Worm (Caenorhabditis elegans): Measurements from ENCODE around the gene F28A12.3.

F28A12.3 gene

ce11 chrV:8606099-8606696, 35.0 kb downstream of the F28A12.3 start, which contains the start of gene vps-60 (continued):
- TF ChIP-seq R02D3.7 (tag; optimal IDR thresholded peaks at IDR 0.05), result no peak
- TF ChIP-seq hif-1 (tag; optimal IDR thresholded peaks at IDR 0.05), result peak; percentile 37 to 88
- peak; percentile 17 to 84 for TF ChIP-seq mdl-1 (tag; optimal IDR thresholded peaks at IDR 0.05)
- TF ChIP-seq madf-5 (GFP tag; IDR thresholded peaks at IDR 0.05), result no peak
- peak; percentile 86 for TF ChIP-seq ctbp-1 (GFP tag; IDR thresholded peaks at IDR 0.05)
- TF ChIP-seq saeg-2 (GFP tag; IDR thresholded peaks at IDR 0.05), result 0 out of 2 replicates have a peak, but pooled peaks have one; percentile 42
- TF ChIP-seq ztf-7 (tag; optimal IDR thresholded peaks at IDR 0.05), result peak; percentile 49
- TF ChIP-seq fos-1 (tag; optimal IDR thresholded peaks at IDR 0.05), result peak; percentile 22
- TF ChIP-seq Y75B8A.6 (GFP tag; IDR thresholded peaks at IDR 0.05), result no peak
- no peak for TF ChIP-seq dmd-9 (GFP tag; IDR thresholded peaks at IDR 0.05)
- TF ChIP-seq ces-1 (GFP tag; optimal IDR thresholded peaks at IDR 0.05), result peak; percentile 35
- peak; percentile 18 for TF ChIP-seq snpc-4 (tag; optimal IDR thresholded peaks at IDR 0.05)
- TF ChIP-seq mdt-29 (GFP tag; IDR thresholded peaks at IDR 0.05), result no peak
- peak; percentile 89 for TF ChIP-seq ceh-20 (GFP tag; IDR thresholded peaks at IDR 0.05)
- TF ChIP-seq daf-8 (GFP tag; IDR thresholded peaks at IDR 0.05), result no peak
- TF ChIP-seq nhr-111 (GFP tag; optimal IDR thresholded peaks at IDR 0.05), result no peak
- TF ChIP-seq lsy-2 (tag; optimal IDR thresholded peaks at IDR 0.05), result peak; percentile 43 to 92
- TF ChIP-seq nhr-10 (tag; optimal IDR thresholded peaks at IDR 0.05), result peak; percentile 86
- TF ChIP-seq mep-1 (tag; optimal IDR thresholded peaks at IDR 0.05), result peak; percentile 95
- TF ChIP-seq zip-2 (tag; optimal IDR thresholded peaks at IDR 0.05), result peak; percentile 60
- TF ChIP-seq nhr-11 (tag; optimal IDR thresholded peaks at IDR 0.05), result peak; percentile 93
- peak; percentile 81 for TF ChIP-seq lin-13 (GFP tag; optimal IDR thresholded peaks at IDR 0.05)
- TF ChIP-seq Y48G9A.11 (GFP tag; IDR thresholded peaks at IDR 0.05), result peak; percentile 54; the same call in 1 of the 2 replicates
- TF ChIP-seq F37D6.2 (tag; optimal IDR thresholded peaks at IDR 0.05), result peak; percentile 69
- TF ChIP-seq ZK546.5 (tag; optimal IDR thresholded peaks at IDR 0.05), result no peak
- peak; percentile 76; the same call in 1 of the 2 replicates for TF ChIP-seq lin-29 (GFP tag; IDR thresholded peaks at IDR 0.05)
- peak; percentile 64 for TF ChIP-seq lin-1 (GFP tag; IDR thresholded peaks at IDR 0.05)
- peak; percentile 98 for TF ChIP-seq dve-1 (tag; optimal IDR thresholded peaks at IDR 0.05; ENCODE audit: insufficient read depth)
- 0 out of 2 replicates have a peak, but pooled peaks have one; percentile 29 for TF ChIP-seq nhr-41 (GFP tag; IDR thresholded peaks at IDR 0.05)
- TF ChIP-seq sdz-12 (GFP tag; optimal IDR thresholded peaks at IDR 0.05), result peak; percentile 30
- peak; percentile 66 for TF ChIP-seq nhr-102 (tag; optimal IDR thresholded peaks at IDR 0.05)
- peak; percentile 79 for TF ChIP-seq unc-130 (GFP tag; optimal IDR thresholded peaks at IDR 0.05)
- TF ChIP-seq T26A8.4 (GFP tag; IDR thresholded peaks at IDR 0.05), result peak; percentile 85
- no peak for TF ChIP-seq ZK337.2 (GFP tag; IDR thresholded peaks at IDR 0.05)
- peak; percentile 93 for TF ChIP-seq rbr-2 (tag; optimal IDR thresholded peaks at IDR 0.05)
- TF ChIP-seq nhr-25 (tag; optimal IDR thresholded peaks at IDR 0.05; ENCODE audit: borderline replicate concordance, insufficient read depth), result peak; percentile 94
- no peak for TF ChIP-seq Y105C5A.15 (GFP tag; IDR thresholded peaks at IDR 0.05)
- peak; percentile 56 for TF ChIP-seq vab-7 (GFP tag; IDR thresholded peaks at IDR 0.05)
- TF ChIP-seq tag-97 (GFP tag; IDR thresholded peaks at IDR 0.05), result no peak
- TF ChIP-seq mxl-3 (GFP tag; optimal IDR thresholded peaks at IDR 0.05), result peak; percentile 58
- peak; percentile 95 for TF ChIP-seq tra-1 (GFP tag; IDR thresholded peaks at IDR 0.05)
- no peak for TF ChIP-seq egl-27 (tag; optimal IDR thresholded peaks at IDR 0.05)
- TF ChIP-seq hmg-1.1 (GFP tag; IDR thresholded peaks at IDR 0.05), result peak; percentile 92
- TF ChIP-seq fkh-10 (GFP tag; optimal IDR thresholded peaks at IDR 0.05), result peak; percentile 74
- peak; percentile 69 for TF ChIP-seq spr-1 (tag; optimal IDR thresholded peaks at IDR 0.05)
- TF ChIP-seq nhr-6 (tag; optimal IDR thresholded peaks at IDR 0.05), result peak; percentile 97
- peak; percentile 74; the same call in 1 of the 2 replicates for TF ChIP-seq egl-43 (GFP tag; IDR thresholded peaks at IDR 0.05)
- no peak for TF ChIP-seq F26F4.8 (GFP tag; conservative IDR thresholded peaks at IDR 0.05)
- no peak for TF ChIP-seq ceh-82 (tag; optimal IDR thresholded peaks at IDR 0.05)
- peak; percentile 90 for TF ChIP-seq nhr-48 (tag; optimal IDR thresholded peaks at IDR 0.05)
